Worm (Caenorhabditis elegans) whole organism, mixed stage, embryonic: ENCODE data around the gene clec-212.
A peak's percentile ranks its signal among the peaks of the same experiment; 100 is the strongest.

Experiments used
- M03D4.4 ChIP-seq: sonication (generic microtip); optimal IDR thresholded peaks from 2 replicates; lab custom pipeline; 2017; ENCODE audit warnings: mild to moderate bottlenecking, missing genetic modification characterization, missing compliant biosample characterization
- bed-3 ChIP-seq: fragments of 200-800 bp; sonication (Bioruptor generic); optimal IDR thresholded peaks from 3 replicates; lab custom pipeline; 2018; ENCODE audit warnings: mild to moderate bottlenecking, missing genetic modification characterization, moderate library complexity, missing compliant biosample characterization
- blmp-1 ChIP-seq: fragments of 150-350 bp; optimal IDR thresholded peaks from 2 replicates; lab custom pipeline; 2014; ENCODE audit warnings: missing biosample characterization, missing genetic modification characterization
- ceh-39 ChIP-seq: fragments of 150-350 bp; optimal IDR thresholded peaks from 2 replicates; lab custom pipeline; 2014; ENCODE audit warnings: missing biosample characterization, missing genetic modification characterization
- ceh-43 ChIP-seq: fragments of 200-800 bp; sonication (Bioruptor generic); optimal IDR thresholded peaks from 2 replicates; lab custom pipeline; 2018; ENCODE audit warnings: mild to moderate bottlenecking, missing genetic modification characterization, moderate library complexity, missing compliant biosample characterization
- ceh-83 ChIP-seq: fragments of 200-800 bp; sonication (Bioruptor generic); optimal IDR thresholded peaks from 2 replicates; lab custom pipeline; 2018; ENCODE audit warnings: mild to moderate bottlenecking, missing genetic modification characterization, missing compliant biosample characterization
- ces-1 ChIP-seq: fragments of 150-350 bp; optimal IDR thresholded peaks from 2 replicates; lab custom pipeline; 2014; ENCODE audit warnings: missing biosample characterization, missing genetic modification reagents, missing genetic modification characterization
- cnd-1 ChIP-seq: fragments of 200-800 bp; sonication (Bioruptor generic); optimal IDR thresholded peaks from 2 replicates; lab custom pipeline; 2018; ENCODE audit warnings: mild to moderate bottlenecking, missing genetic modification characterization, missing compliant biosample characterization
- drap-1 ChIP-seq: fragments of 200-800 bp; sonication (Bioruptor generic); optimal IDR thresholded peaks from 3 replicates; lab custom pipeline; 2018; ENCODE audit warnings: mild to moderate bottlenecking, missing genetic modification characterization, missing compliant biosample characterization
- elt-3 ChIP-seq: fragments of 150-350 bp; optimal IDR thresholded peaks from 2 replicates; lab custom pipeline; 2014; ENCODE audit warnings: missing biosample characterization, missing genetic modification characterization
- flh-1 ChIP-seq: fragments of 200-800 bp; sonication (Bioruptor generic); optimal IDR thresholded peaks from 2 replicates; lab custom pipeline; 2018; ENCODE audit warnings: mild to moderate bottlenecking, missing genetic modification characterization, moderate library complexity, missing compliant biosample characterization
- hlh-1 ChIP-seq: fragments of 150-350 bp; optimal IDR thresholded peaks from 2 replicates; lab custom pipeline; 2014; ENCODE audit warnings: missing biosample characterization, missing genetic modification reagents, missing genetic modification characterization
- lin-13 ChIP-seq: fragments of 150-350 bp; optimal IDR thresholded peaks from 2 replicates; lab custom pipeline; 2014; ENCODE audit warnings: missing biosample characterization, missing genetic modification characterization
- lsy-2 ChIP-seq: fragments of 150-350 bp; optimal IDR thresholded peaks from 2 replicates; lab custom pipeline; 2014; ENCODE audit warnings: missing biosample characterization, missing genetic modification characterization
- mab-5 ChIP-seq: fragments of 150-350 bp; optimal IDR thresholded peaks from 2 replicates; lab custom pipeline; 2014; ENCODE audit warnings: missing biosample characterization, missing genetic modification characterization
- mep-1 ChIP-seq: fragments of 150-350 bp; optimal IDR thresholded peaks from 2 replicates; lab custom pipeline; 2017; ENCODE audit warnings: missing biosample characterization, missing genetic modification reagents, missing genetic modification characterization, inconsistent platforms
- mls-2 ChIP-seq: sonication (generic microtip); optimal IDR thresholded peaks from 2 replicates; lab custom pipeline; 2016; ENCODE audit warnings: mild to moderate bottlenecking, missing genetic modification characterization, moderate library complexity, missing compliant biosample characterization
- nhr-12 ChIP-seq: fragments of 150-350 bp; optimal IDR thresholded peaks from 2 replicates; lab custom pipeline; 2014; ENCODE audit warnings: missing biosample characterization, missing genetic modification characterization
- nhr-2 ChIP-seq: fragments of 150-350 bp; optimal IDR thresholded peaks from 2 replicates; lab custom pipeline; 2014; ENCODE audit warnings: missing biosample characterization, missing genetic modification characterization
- nhr-237 ChIP-seq: fragments of 150-350 bp; optimal IDR thresholded peaks from 2 replicates; lab custom pipeline; 2014; ENCODE audit warnings: missing biosample characterization, missing genetic modification characterization
- nhr-28 ChIP-seq: fragments of 150-350 bp; optimal IDR thresholded peaks from 2 replicates; lab custom pipeline; 2014; ENCODE audit warnings: missing biosample characterization, missing genetic modification characterization
- nhr-76 ChIP-seq: sonication (generic microtip); optimal IDR thresholded peaks from 2 replicates; lab custom pipeline; 2017; ENCODE audit warnings: missing biosample characterization, missing genetic modification characterization
- pha-4 ChIP-seq: fragments of 150-350 bp; optimal IDR thresholded peaks from 2 replicates; lab custom pipeline; 2018; ENCODE audit warnings: missing biosample characterization, missing genetic modification reagents, missing genetic modification characterization
- sem-2 ChIP-seq: fragments of 200-800 bp; sonication (Bioruptor generic); optimal IDR thresholded peaks from 2 replicates; lab custom pipeline; 2018; ENCODE audit warnings: mild to moderate bottlenecking, missing genetic modification characterization, missing compliant biosample characterization
- snpc-4 ChIP-seq: fragments of 150-350 bp; optimal IDR thresholded peaks from 2 replicates; lab custom pipeline; 2014; ENCODE audit warnings: missing biosample characterization, missing genetic modification characterization
- sptf-1 ChIP-seq: sonication (generic microtip); optimal IDR thresholded peaks from 2 replicates; lab custom pipeline; 2017; ENCODE audit warnings: mild to moderate bottlenecking, missing genetic modification characterization, moderate library complexity, missing compliant biosample characterization
- tbx-8 ChIP-seq: fragments of 200-800 bp; sonication (Bioruptor generic); optimal IDR thresholded peaks from 2 replicates; lab custom pipeline; 2018; ENCODE audit warnings: mild to moderate bottlenecking, missing genetic modification characterization, moderate library complexity, missing compliant biosample characterization
- unc-120 ChIP-seq: sonication (generic microtip); optimal IDR thresholded peaks from 2 replicates; lab custom pipeline; 2017; ENCODE audit warnings: missing genetic modification characterization, missing compliant biosample characterization; ENCODE audit not compliant: poor library complexity, severe bottlenecking
- unc-39 ChIP-seq: fragments of 150-350 bp; optimal IDR thresholded peaks from 2 replicates; lab custom pipeline; 2014; ENCODE audit warnings: missing biosample characterization, missing genetic modification characterization
- unc-62 ChIP-seq: fragments of 150-350 bp; optimal IDR thresholded peaks from 2 replicates; lab custom pipeline; 2014; ENCODE audit warnings: missing biosample characterization, missing genetic modification reagents, missing genetic modification characterization
- zip-8 ChIP-seq: fragments of 150-350 bp; optimal IDR thresholded peaks from 2 replicates; lab custom pipeline; 2014; ENCODE audit warnings: missing biosample characterization, missing genetic modification characterization
- ztf-11 ChIP-seq: fragments of 150-350 bp; optimal IDR thresholded peaks from 2 replicates; lab custom pipeline; 2014; ENCODE audit warnings: missing biosample characterization, missing genetic modification characterization

The clec-212 gene

DNA sequence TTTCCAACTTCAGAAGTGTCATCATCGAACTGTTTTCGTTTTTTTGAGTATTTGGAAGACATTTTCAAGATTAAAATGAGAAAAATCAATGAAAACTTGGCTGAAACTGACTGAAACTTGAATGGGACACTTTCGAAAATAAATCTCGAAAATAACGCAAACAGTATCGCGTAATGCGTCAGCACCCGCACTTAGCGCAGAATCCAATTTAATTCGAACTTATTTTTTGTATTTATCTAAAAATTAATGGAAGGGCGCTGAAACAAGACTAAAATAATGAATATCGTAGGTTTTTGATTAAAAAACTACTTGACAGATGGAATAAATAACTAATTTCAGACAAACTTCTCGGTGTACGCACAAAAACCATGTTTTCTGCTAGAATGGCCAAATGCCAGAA, 5.4 kb upstream of the clec-212 start, which contains the start of the genes snu-66 and ints-9:
TSS of gene snu-66 (minus strand) at position 108 of the 400 bp plus-strand sequence.
TSS of gene ints-9 (plus strand) at position 240 of the 400 bp plus-strand sequence.
- TF ChIP-seq pha-4: peak; percentile 32
- TF ChIP-seq hlh-1: peak; percentile 6
- TF ChIP-seq ces-1 (GFP tag; lab: Kevin White, UChicago): peak; percentile 67
- no peak for TF ChIP-seq nhr-2 (tag; lab: Kevin White, UChicago)
- peak; percentile 13 for TF ChIP-seq mep-1 (tag; lab: Kevin White, UChicago)

ce11 chrV:7570955-7571354, 765 bp upstream of the clec-212 start, which contains the start of gene F19F10.14:
TSS of gene F19F10.14 (minus strand) at chrV:7571055.
- TF ChIP-seq nhr-28 (tag; lab: Kevin White, UChicago) (no peak), nhr-12 (tag; lab: Kevin White, UChicago) (no peak), ceh-83 (no peak), flh-1 (no peak), lsy-2 (tag; lab: Kevin White, UChicago) (no peak), nhr-237 (tag; lab: Kevin White, UChicago) (no peak), nhr-2 (tag; lab: Kevin White, UChicago) (no peak), drap-1 (GFP tag; lab: Kevin White, UChicago) (no peak), unc-62 (GFP tag; lab: Kevin White, UChicago) (no peak), M03D4.4 (tag; lab: Kevin White, UChicago) (no peak), mab-5 (tag; lab: Kevin White, UChicago) (no peak), blmp-1 (tag; lab: Kevin White, UChicago) (no peak), elt-3 (tag; lab: Kevin White, UChicago) (no peak), sptf-1 (tag; lab: Kevin White, UChicago) (no peak), snpc-4 (tag; lab: Kevin White, UChicago) (no peak), mls-2 (no peak), zip-8 (tag; lab: Kevin White, UChicago) (no peak), hlh-1 (no peak), bed-3 (GFP tag; lab: Kevin White, UChicago) (no peak)

- no peak for TF ChIP-seq drap-1 (GFP tag; lab: Kevin White, UChicago)
- TF ChIP-seq M03D4.4 (tag; lab: Kevin White, UChicago): no peak
- no peak for TF ChIP-seq nhr-2 (tag; lab: Kevin White, UChicago)
- TF ChIP-seq nhr-237 (tag; lab: Kevin White, UChicago): no peak
- no peak for TF ChIP-seq flh-1
- TF ChIP-seq unc-39 (tag; lab: Kevin White, UChicago): no peak
- no peak for TF ChIP-seq cnd-1 (tag; lab: Kevin White, UChicago)
- no peak for TF ChIP-seq sem-2 (GFP tag; lab: Kevin White, UChicago)
- TF ChIP-seq snpc-4 (tag; lab: Kevin White, UChicago): no peak
- TF ChIP-seq blmp-1 (tag; lab: Kevin White, UChicago): no peak
- TF ChIP-seq unc-120: no peak
- no peak for TF ChIP-seq ceh-83
- TF ChIP-seq ztf-11 (tag; lab: Kevin White, UChicago): no peak
- TF ChIP-seq zip-8 (tag; lab: Kevin White, UChicago): no peak
- TF ChIP-seq ceh-39 (tag; lab: Kevin White, UChicago): no peak
- no peak for TF ChIP-seq sptf-1 (tag; lab: Kevin White, UChicago)
- TF ChIP-seq nhr-28 (tag; lab: Kevin White, UChicago): no peak
- TF ChIP-seq, all 35 proteins: peak for 0
Measured at ce11 chrV:7562947-7563346, 7.2 kb downstream of the clec-212 start, which contains the start of gene F19F10.1. TSS of gene F19F10.1 (plus strand) at chrV:7563247.

ce11 chrV:7558693-7559092, 11.5 kb downstream of the clec-212 start, which contains the start of gene ets-7:
TSS of gene ets-7 (minus strand) at chrV:7558793.
- TF ChIP-seq hlh-1 (no peak), ztf-11 (tag; lab: Kevin White, UChicago) (no peak), nhr-76 (tag; lab: Kevin White, UChicago) (no peak), sem-2 (GFP tag; lab: Kevin White, UChicago) (no peak)

ce11 chrV:7555875-7556274, 14.3 kb downstream of the clec-212 start:
- TF ChIP-seq lin-13 (tag; lab: Kevin White, UChicago): no peak

DNA sequence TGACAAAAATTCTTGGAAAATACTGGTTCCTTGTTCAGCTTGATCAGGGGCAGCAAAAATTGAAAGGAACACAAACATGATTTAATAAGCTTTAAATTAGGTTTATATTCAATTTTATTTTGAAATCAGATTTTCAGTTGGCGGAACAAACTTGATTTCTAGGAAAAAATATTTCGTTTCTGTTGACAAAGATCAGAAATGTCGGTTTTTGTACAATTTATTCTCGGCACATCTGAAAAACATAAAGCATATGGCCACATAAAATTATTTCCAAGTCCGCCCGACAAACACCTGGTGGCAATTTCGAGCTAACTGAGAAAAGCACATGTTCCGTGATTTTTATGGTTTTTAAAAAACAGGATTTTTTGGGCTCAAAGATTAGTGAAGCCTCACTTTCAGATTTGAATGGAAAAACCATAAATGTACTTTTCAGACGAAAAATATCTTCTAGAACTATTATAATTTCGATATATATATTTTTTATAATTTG, 16.3 kb downstream of the clec-212 start, which contains the start of gene ttr-10:
TSS of gene ttr-10 (minus strand) at position 51 of the 490 bp plus-strand sequence.
- TF ChIP-seq mep-1 (tag; lab: Kevin White, UChicago): no peak
- TF ChIP-seq tbx-8 (GFP tag; lab: Kevin White, UChicago): no peak
- TF ChIP-seq snpc-4 (tag; lab: Kevin White, UChicago): no peak
- TF ChIP-seq nhr-76 (tag; lab: Kevin White, UChicago): no peak
- TF ChIP-seq nhr-12 (tag; lab: Kevin White, UChicago): no peak
- no peak for TF ChIP-seq M03D4.4 (tag; lab: Kevin White, UChicago)
- TF ChIP-seq blmp-1 (tag; lab: Kevin White, UChicago): no peak
- no peak for TF ChIP-seq flh-1
- TF ChIP-seq zip-8 (tag; lab: Kevin White, UChicago): no peak
- TF ChIP-seq ceh-43 (GFP tag; lab: Kevin White, UChicago): no peak
- no peak for TF ChIP-seq unc-62 (GFP tag; lab: Kevin White, UChicago)
- no peak for TF ChIP-seq ces-1 (GFP tag; lab: Kevin White, UChicago)
- no peak for TF ChIP-seq pha-4
- no peak for TF ChIP-seq sptf-1 (tag; lab: Kevin White, UChicago)
- TF ChIP-seq elt-3 (tag; lab: Kevin White, UChicago): no peak
- no peak for TF ChIP-seq cnd-1 (tag; lab: Kevin White, UChicago)
- no peak for TF ChIP-seq unc-39 (tag; lab: Kevin White, UChicago)
